Fruit fly (Drosophila melanogaster): Measurements from ENCODE around the gene CG31140.
A peak's percentile ranks its signal among the peaks of the same experiment; 100 is the strongest.

The CG31140 gene

dm6 chr3R:24031019-24031824 lies 68.2 kb downstream of the CG31140 start (continued):
- TF ChIP-seq CG12769 (tag; optimal IDR thresholded peaks at IDR 0.05), result no peak
- no peak for TF ChIP-seq oc (tag; optimal IDR thresholded peaks at IDR 0.05)
- TF ChIP-seq Xrp1 (GFP tag; IDR thresholded peaks at IDR 0.05), result no peak; the same call in 1 of the 2 replicates
- no peak for TF ChIP-seq CG15011 (GFP tag; optimal IDR thresholded peaks at IDR 0.05)
- no peak for TF ChIP-seq her (GFP tag; optimal IDR thresholded peaks at IDR 0.05)
- TF ChIP-seq Hr51 (GFP tag; optimal IDR thresholded peaks at IDR 0.05), result no peak
- peak; percentile 26 for TF ChIP-seq CG12299 (tag; optimal IDR thresholded peaks at IDR 0.05)
- TF ChIP-seq Dip3 (GFP tag; optimal IDR thresholded peaks at IDR 0.05), result no peak
- no peak for TF ChIP-seq GATAe (GFP tag; conservative IDR thresholded peaks at IDR 0.05)
- no peak for TF ChIP-seq CG12236 (GFP tag; optimal IDR thresholded peaks at IDR 0.05)
- no peak for TF ChIP-seq grn (GFP tag; optimal IDR thresholded peaks at IDR 0.05)
- peak; percentile 7 for TF ChIP-seq gem (tag; optimal IDR thresholded peaks at IDR 0.05)
- TF ChIP-seq CG6254 (GFP tag; optimal IDR thresholded peaks at IDR 0.05), result no peak
- no peak for TF ChIP-seq vvl (GFP tag; IDR thresholded peaks at IDR 0.05)
- no peak for TF ChIP-seq CG17829 (tag; optimal IDR thresholded peaks at IDR 0.05)
- TF ChIP-seq CoRest (tag; optimal IDR thresholded peaks at IDR 0.05), result no peak
- no peak for TF ChIP-seq corto (GFP tag; optimal IDR thresholded peaks at IDR 0.05)
- peak; percentile 22 for TF ChIP-seq Vsx1 (GFP tag; optimal IDR thresholded peaks at IDR 0.05)
- no peak for TF ChIP-seq CG12942 (GFP tag; optimal IDR thresholded peaks at IDR 0.05)
- no peak for TF ChIP-seq CG9797 (GFP tag; optimal IDR thresholded peaks at IDR 0.05)
- no peak for TF ChIP-seq hth (optimal IDR thresholded peaks at IDR 0.05)
- TF ChIP-seq E2f1 (GFP tag; IDR thresholded peaks at IDR 0.05), result no peak
- TF ChIP-seq CG18011 (GFP tag; optimal IDR thresholded peaks at IDR 0.05), result no peak
- TF ChIP-seq Kr (GFP tag; optimal IDR thresholded peaks at IDR 0.05), result no peak
- TF ChIP-seq CG31441 (GFP tag; IDR thresholded peaks at IDR 0.05), result no peak; the same call in 1 of the 2 replicates
- TF ChIP-seq CG2202 (tag; optimal IDR thresholded peaks at IDR 0.05), result peak; percentile 25
- TF ChIP-seq twi (tag; optimal IDR thresholded peaks at IDR 0.05), result no peak
- TF ChIP-seq CG8765 (GFP tag; IDR thresholded peaks at IDR 0.05), result no peak
- TF ChIP-seq CG10654 (GFP tag; optimal IDR thresholded peaks at IDR 0.05), result no peak
- no peak for TF ChIP-seq CG4404 (GFP tag; IDR thresholded peaks at IDR 0.05)
- no peak for TF ChIP-seq CG2129 (GFP tag; IDR thresholded peaks at IDR 0.05; ENCODE audit: partially characterized antibody)
- TF ChIP-seq CG3838 (GFP tag; optimal IDR thresholded peaks at IDR 0.05), result no peak
- peak; percentile 90; the same call in 3 of the 4 replicates for TF ChIP-seq chinmo (GFP tag; IDR thresholded peaks at IDR 0.05; ENCODE audit: partially characterized antibody)
- TF ChIP-seq phol (tag; optimal IDR thresholded peaks at IDR 0.05), result no peak
- no peak for TF ChIP-seq chif (GFP tag; optimal IDR thresholded peaks at IDR 0.05)
- 0 out of 2 replicates have a peak, but pooled peaks have one; percentile 5 for TF ChIP-seq CG6689 (GFP tag; IDR thresholded peaks at IDR 0.05)
- TF ChIP-seq Poxn (GFP tag; IDR thresholded peaks at IDR 0.05), result no peak
- peak; percentile 25; the same call in 2 of the 3 replicates for TF ChIP-seq CG11695 (GFP tag; IDR thresholded peaks at IDR 0.05)
- TF ChIP-seq gsb-n (tag; optimal IDR thresholded peaks at IDR 0.05), result peak; percentile 14
- peak; percentile 21 for TF ChIP-seq dmrt99B (tag; optimal IDR thresholded peaks at IDR 0.05)
- TF ChIP-seq CG34224 (GFP tag; IDR thresholded peaks at IDR 0.05; ENCODE audit: partially characterized antibody), result no peak
- peak; percentile 37; the same call in 1 of the 4 replicates for TF ChIP-seq Dll (GFP tag; IDR thresholded peaks at IDR 0.05; ENCODE audit: partially characterized antibody)
- no peak for TF ChIP-seq pnt (GFP tag; optimal IDR thresholded peaks at IDR 0.05)
- no peak for TF ChIP-seq peb (GFP tag; IDR thresholded peaks at IDR 0.05)
- no peak for TF ChIP-seq trem (tag; optimal IDR thresholded peaks at IDR 0.05)
- TF ChIP-seq Nf-YB (GFP tag; optimal IDR thresholded peaks at IDR 0.05), result no peak
- TF ChIP-seq CG1603 (tag; optimal IDR thresholded peaks at IDR 0.05), result no peak
- TF ChIP-seq Mad (GFP tag; optimal IDR thresholded peaks at IDR 0.05), result no peak
- no peak for TF ChIP-seq CG7987 (GFP tag; optimal IDR thresholded peaks at IDR 0.05)

Data from whole organism, embryonic.